Fruit fly (Drosophila melanogaster): ENCODE results near the gene CG33158.

Gene CG33158

dm6 chr3L:16385252-16385879 is 34.0 kb upstream of the CG33158 start (continued):
- TF ChIP-seq CG7368 (GFP tag; optimal IDR thresholded peaks at IDR 0.05): no peak
- TF ChIP-seq CG8119 (GFP tag; IDR thresholded peaks at IDR 0.05): peak; percentile 33; the same call in 1 of the 3 replicates
- no peak for TF ChIP-seq fd85E (GFP tag; optimal IDR thresholded peaks at IDR 0.05)
- peak; percentile 37 for TF ChIP-seq CG9139 (GFP tag; optimal IDR thresholded peaks at IDR 0.05)
- no peak for TF ChIP-seq Ets21C (GFP tag; optimal IDR thresholded peaks at IDR 0.05)
- peak; percentile 60 for TF ChIP-seq Eip78C (GFP tag)
- TF ChIP-seq CG11762 (GFP tag; optimal IDR thresholded peaks at IDR 0.05; ENCODE audit: insufficient read depth): no peak
- TF ChIP-seq Ets96B (tag; optimal IDR thresholded peaks at IDR 0.05): no peak
- no peak for TF ChIP-seq Hr4 (GFP tag; optimal IDR thresholded peaks at IDR 0.05)
- TF ChIP-seq CG3919 (GFP tag; optimal IDR thresholded peaks at IDR 0.05): no peak
- TF ChIP-seq CG6808 (GFP tag; optimal IDR thresholded peaks at IDR 0.05): peak; percentile 47
- no peak for TF ChIP-seq Sox102F (GFP tag; optimal IDR thresholded peaks at IDR 0.05)
- no peak for TF ChIP-seq Hr39 (GFP tag; optimal IDR thresholded peaks at IDR 0.05)
- TF ChIP-seq topi (GFP tag; optimal IDR thresholded peaks at IDR 0.05): no peak
- TF ChIP-seq CG4318 (GFP tag; optimal IDR thresholded peaks at IDR 0.05): no peak
- no peak for TF ChIP-seq OdsH (GFP tag; optimal IDR thresholded peaks at IDR 0.05)
- TF ChIP-seq esn (GFP tag; optimal IDR thresholded peaks at IDR 0.05): no peak
- no peak for TF ChIP-seq CG32006 (GFP tag; optimal IDR thresholded peaks at IDR 0.05)
- TF ChIP-seq CG6163 (GFP tag; IDR thresholded peaks at IDR 0.05): no peak
- no peak for TF ChIP-seq CG11294 (GFP tag; IDR thresholded peaks at IDR 0.05)
- TF ChIP-seq dac (GFP tag; optimal IDR thresholded peaks at IDR 0.05): no peak
- no peak for TF ChIP-seq Met (GFP tag; optimal IDR thresholded peaks at IDR 0.05)

- TF ChIP-seq CG11294 (GFP tag; IDR thresholded peaks at IDR 0.05) (peak; percentile 31; the same call in 1 of the 2 replicates), Blimp-1 (GFP tag; optimal IDR thresholded peaks at IDR 0.05) (no peak), CG6276 (GFP tag; optimal IDR thresholded peaks at IDR 0.05) (no peak), CG6854 (GFP tag; optimal IDR thresholded peaks at IDR 0.05) (no peak), Hr39 (GFP tag; optimal IDR thresholded peaks at IDR 0.05) (peak; percentile 42), salr (GFP tag; optimal IDR thresholded peaks at IDR 0.05) (peak in 1 of 2 experiments; percentile 40), CG32006 (GFP tag; optimal IDR thresholded peaks at IDR 0.05) (peak; percentile 42), CG10631 (GFP tag; optimal IDR thresholded peaks at IDR 0.05) (peak; percentile 52), CG6808 (GFP tag; optimal IDR thresholded peaks at IDR 0.05) (no peak), CG6163 (GFP tag; IDR thresholded peaks at IDR 0.05) (0 out of 3 replicates have a peak, but pooled peaks have one; percentile 40), Met (GFP tag; optimal IDR thresholded peaks at IDR 0.05) (peak; percentile 20), Sox102F (GFP tag; optimal IDR thresholded peaks at IDR 0.05) (no peak), acj6 (GFP tag; optimal IDR thresholded peaks at IDR 0.05) (peak; percentile 63), CG1621 (tag; optimal IDR thresholded peaks at IDR 0.05) (no peak), Eip75B (GFP tag; optimal IDR thresholded peaks at IDR 0.05) (peak; percentile 7), pdm3 (GFP tag; optimal IDR thresholded peaks at IDR 0.05) (no peak), CG3032 (tag; optimal IDR thresholded peaks at IDR 0.05) (peak; percentile 57), CG10669 (GFP tag; optimal IDR thresholded peaks at IDR 0.05) (peak; percentile 16), vri (GFP tag; optimal IDR thresholded peaks at IDR 0.05) (no peak), Sox14 (GFP tag; optimal IDR thresholded peaks at IDR 0.05) (no peak), CG8319 (GFP tag; optimal IDR thresholded peaks at IDR 0.05) (no peak), Eip78C (GFP tag) (peak; percentile 44), spab (GFP tag; optimal IDR thresholded peaks at IDR 0.05) (no peak), fd85E (GFP tag; optimal IDR thresholded peaks at IDR 0.05) (no peak), esn (GFP tag; optimal IDR thresholded peaks at IDR 0.05) (peak; percentile 46), Ets21C (GFP tag; optimal IDR thresholded peaks at IDR 0.05) (peak; percentile 23), CG4318 (GFP tag; optimal IDR thresholded peaks at IDR 0.05) (peak; percentile 12), topi (GFP tag; optimal IDR thresholded peaks at IDR 0.05) (no peak), CG34406 (GFP tag; optimal IDR thresholded peaks at IDR 0.05) (peak; percentile 30), Hr4 (GFP tag; optimal IDR thresholded peaks at IDR 0.05) (peak; percentile 37), CG7368 (GFP tag; optimal IDR thresholded peaks at IDR 0.05) (no peak), CG6792 (GFP tag; optimal IDR thresholded peaks at IDR 0.05) (peak; percentile 12), Smox (GFP tag; optimal IDR thresholded peaks at IDR 0.05) (no peak), CG9139 (GFP tag; optimal IDR thresholded peaks at IDR 0.05) (no peak), Ets96B (tag; optimal IDR thresholded peaks at IDR 0.05) (peak; percentile 29), CG3919 (GFP tag; optimal IDR thresholded peaks at IDR 0.05) (peak; percentile 34), CG15336 (GFP tag; IDR thresholded peaks at IDR 0.05) (peak; percentile 23; the same call in 1 of the 2 replicates), net (GFP tag; optimal IDR thresholded peaks at IDR 0.05) (no peak), CG11902 (GFP tag; optimal IDR thresholded peaks at IDR 0.05) (peak; percentile 49), ss (GFP tag; optimal IDR thresholded peaks at IDR 0.05) (no peak), lz (GFP tag; optimal IDR thresholded peaks at IDR 0.05) (peak; percentile 34)
Observed at dm6 chr3L:16385880-16386584, 33.4 kb upstream of the CG33158 start, which contains the start of the genes Agpat3 and RAF2. Agpat3 (minus strand) TSS chr3L:16385957. RAF2 (plus strand) TSS chr3L:16386327.
